Fruit fly (Drosophila melanogaster) whole organism, embryonic: ENCODE results near the gene ATP7.

ENCODE experiments used
- Atf3 ChIP-seq: fragments of 200-800 bp; sonication (Bioruptor generic); optimal IDR thresholded peaks from 3 replicates; lab custom pipeline; 2016; ENCODE audit warnings: missing biosample characterization, missing genetic modification characterization
- Atf6 ChIP-seq: fragments of 200-800 bp; sonication (Bioruptor generic); IDR thresholded peaks from 2 replicates; pipeline ENCODE4 v1.3.6; 2022; ENCODE audit warnings: missing biosample characterization, missing genetic modification characterization
- CG10543 ChIP-seq: fragments of 200-800 bp; sonication (Bioruptor generic); optimal IDR thresholded peaks from 3 replicates; lab custom pipeline; 2017; ENCODE audit warnings: missing biosample characterization, mild to moderate bottlenecking, missing genetic modification characterization, moderate library complexity
- CG11456 ChIP-seq: fragments of 200-800 bp; sonication (Bioruptor generic); IDR thresholded peaks from 3 replicates; pipeline ENCODE4 v1.3.6; 2022; ENCODE audit warnings: missing biosample characterization, missing genetic modification characterization
- CG11696 ChIP-seq: fragments of 200-800 bp; sonication (Bioruptor generic); IDR thresholded peaks from 2 replicates; pipeline ENCODE4 v1.3.6; 2022; ENCODE audit warnings: missing biosample characterization, missing genetic modification characterization
- CG11723 ChIP-seq: fragments of 200-800 bp; sonication (Bioruptor generic); optimal IDR thresholded peaks from 2 replicates; lab custom pipeline; 2017; ENCODE audit warnings: missing biosample characterization, mild to moderate bottlenecking, missing genetic modification characterization
- CG1233 ChIP-seq: fragments of 200-800 bp; sonication (Bioruptor generic); optimal IDR thresholded peaks from 4 replicates; lab custom pipeline; 2018; ENCODE audit warnings: missing biosample characterization, mild to moderate bottlenecking, missing genetic modification characterization
- CG16815 ChIP-seq: fragments of 200-800 bp; sonication (Bioruptor generic); optimal IDR thresholded peaks from 3 replicates; lab custom pipeline; 2017; ENCODE audit warnings: missing biosample characterization, mild to moderate bottlenecking, missing genetic modification characterization
- CG1832 ChIP-seq: fragments of 200-800 bp; sonication (Bioruptor generic); optimal IDR thresholded peaks from 2 replicates; lab custom pipeline; 2017; ENCODE audit warnings: missing biosample characterization, mild to moderate bottlenecking, missing genetic modification characterization, inconsistent platforms
- CG2889 ChIP-seq: fragments of 200-800 bp; sonication (Bioruptor generic); IDR thresholded peaks from 3 replicates; pipeline ENCODE4 v1.3.6; 2022; ENCODE audit warnings: missing biosample characterization, missing genetic modification characterization
- CG31441 ChIP-seq: fragments of 200-800 bp; sonication (Bioruptor generic); IDR thresholded peaks from 2 replicates; pipeline ENCODE4 v1.3.6; 2022; ENCODE audit warnings: missing biosample characterization, missing genetic modification characterization
- CG4282 ChIP-seq: fragments of 200-800 bp; sonication (Bioruptor generic); optimal IDR thresholded peaks from 2 replicates; lab custom pipeline; 2016; ENCODE audit warnings: missing biosample characterization, missing genetic modification characterization
- CG5245 ChIP-seq: fragments of 200-800 bp; sonication (Bioruptor generic); optimal IDR thresholded peaks from 3 replicates; lab custom pipeline; 2016; ENCODE audit warnings: missing biosample characterization, missing genetic modification characterization
- CG6272 ChIP-seq: fragments of 200-800 bp; sonication (Bioruptor generic); IDR thresholded peaks from 2 replicates; pipeline ENCODE4 v1.3.6; 2022; ENCODE audit warnings: missing biosample characterization, missing genetic modification characterization
- CG6654 ChIP-seq: fragments of 200-800 bp; sonication (Bioruptor generic); optimal IDR thresholded peaks from 2 replicates; lab custom pipeline; 2017; ENCODE audit warnings: missing biosample characterization, mild to moderate bottlenecking, missing genetic modification characterization
- CG7357 ChIP-seq: fragments of 200-800 bp; sonication (Bioruptor generic); IDR thresholded peaks from 3 replicates; pipeline ENCODE4 v1.3.6; 2022; ENCODE audit warnings: missing biosample characterization, missing genetic modification characterization
- CG7987 ChIP-seq: fragments of 200-800 bp; sonication (Bioruptor generic); optimal IDR thresholded peaks from 2 replicates; lab custom pipeline; 2018; ENCODE audit warnings: missing biosample characterization, mild to moderate bottlenecking, missing genetic modification characterization, moderate library complexity
- CG9215 ChIP-seq: fragments of 200-800 bp; sonication (Bioruptor generic); IDR thresholded peaks from 2 replicates; pipeline ENCODE4 v1.3.6; 2022; ENCODE audit warnings: missing biosample characterization, missing genetic modification characterization
- CG9437 ChIP-seq: fragments of 200-800 bp; sonication (Bioruptor generic); optimal IDR thresholded peaks from 2 replicates; lab custom pipeline; 2018; ENCODE audit warnings: missing biosample characterization, mild to moderate bottlenecking, missing genetic modification characterization
- CHES-1-like ChIP-seq: fragments of 200-800 bp; sonication (Bioruptor generic); optimal IDR thresholded peaks from 2 replicates; lab custom pipeline; 2016; ENCODE audit warnings: missing biosample characterization, missing genetic modification characterization
- Ets97D ChIP-seq: fragments of 200-800 bp; sonication (Bioruptor generic); optimal IDR thresholded peaks from 3 replicates; lab custom pipeline; 2016; ENCODE audit warnings: missing biosample characterization, missing genetic modification characterization
- Fer1 ChIP-seq: fragments of 200-800 bp; sonication (Bioruptor generic); optimal IDR thresholded peaks from 2 replicates; lab custom pipeline; 2017; ENCODE audit warnings: missing biosample characterization, mild to moderate bottlenecking, missing genetic modification characterization
- HLHmδ ChIP-seq: fragments of 200-800 bp; sonication (Bioruptor generic); optimal IDR thresholded peaks from 2 replicates; lab custom pipeline; 2018; ENCODE audit warnings: missing biosample characterization, mild to moderate bottlenecking, missing genetic modification characterization, moderate library complexity
- Hmx ChIP-seq: fragments of 200-800 bp; sonication (Bioruptor generic); optimal IDR thresholded peaks from 2 replicates; lab custom pipeline; 2016; ENCODE audit warnings: missing biosample characterization, missing genetic modification characterization
- Hr51 ChIP-seq, 2 experiments: fragments of 200-800 bp; sonication (Bioruptor generic); optimal IDR thresholded peaks; 2 replicates in 1 of 2; 3 replicates in 1 of 2; lab custom pipeline; 2016 to 2018; ENCODE audit warnings: missing biosample characterization in 2 of 2, missing genetic modification characterization in 2 of 2, mild to moderate bottlenecking in 1 of 2, moderate library complexity in 1 of 2
- Kr ChIP-seq: fragments of 200-800 bp; sonication (Bioruptor generic); optimal IDR thresholded peaks from 2 replicates; lab custom pipeline; 2017; ENCODE audit warnings: missing biosample characterization, mild to moderate bottlenecking, missing genetic modification characterization
- MBD-R2 ChIP-seq: fragments of 200-800 bp; sonication (Bioruptor generic); IDR thresholded peaks from 2 replicates; pipeline ENCODE4 v1.3.6; 2022; ENCODE audit warnings: missing biosample characterization, missing genetic modification characterization
- Med ChIP-seq: fragments of 200-800 bp; sonication (Bioruptor generic); peaks from one replicate; lab custom pipeline; 2016; ENCODE audit warnings: missing biosample characterization, missing genetic modification characterization, mild to moderate bottlenecking, inconsistent platforms, moderate library complexity
- Poxn ChIP-seq: fragments of 200-800 bp; sonication (Bioruptor generic); IDR thresholded peaks from 2 replicates; pipeline ENCODE4 v1.3.6; 2022; ENCODE audit warnings: missing biosample characterization, missing genetic modification characterization
- Scr ChIP-seq: fragments of 200-800 bp; sonication (Bioruptor generic); IDR thresholded peaks from 2 replicates; pipeline ENCODE4 v1.3.6; 2022; ENCODE audit warnings: missing biosample characterization, missing genetic modification characterization; ENCODE audit not compliant: partially characterized antibody
- Sry-δ ChIP-seq: fragments of 200-800 bp; sonication (Bioruptor generic); optimal IDR thresholded peaks from 2 replicates; lab custom pipeline; 2016; ENCODE audit warnings: missing biosample characterization, missing genetic modification characterization
- Stat92E ChIP-seq, 3 experiments: fragments of >200 bp in 2 of 3; fragments of 200-800 bp in 1 of 3; sonication (Bioruptor generic) in 1 of 3; optimal IDR thresholded peaks; 2 replicates each; lab custom pipeline; 2017 to 2019; ENCODE audit warnings: missing biosample characterization in 3 of 3, missing genetic modification characterization in 3 of 3, mild to moderate bottlenecking in 1 of 3, moderate library complexity in 1 of 3
- bigmax ChIP-seq: fragments of 200-800 bp; sonication (Bioruptor generic); optimal IDR thresholded peaks from 2 replicates; lab custom pipeline; 2018; ENCODE audit warnings: missing biosample characterization, mild to moderate bottlenecking, missing genetic modification characterization
- crc ChIP-seq: fragments of 200-800 bp; sonication (Bioruptor generic); optimal IDR thresholded peaks from 2 replicates; lab custom pipeline; 2016; ENCODE audit warnings: missing biosample characterization, missing genetic modification characterization
- ewg ChIP-seq: fragments of 200-800 bp; sonication (Bioruptor generic); optimal IDR thresholded peaks from 3 replicates; lab custom pipeline; 2017; ENCODE audit warnings: mild to moderate bottlenecking, missing biosample characterization, missing genetic modification reagents, missing genetic modification characterization
- fu2 ChIP-seq: fragments of 200-800 bp; sonication (Bioruptor generic); optimal IDR thresholded peaks from 2 replicates; lab custom pipeline; 2016; ENCODE audit warnings: missing biosample characterization, missing genetic modification characterization
- gcm ChIP-seq: fragments of 200-800 bp; sonication (Bioruptor generic); optimal IDR thresholded peaks from 2 replicates; lab custom pipeline; 2019; ENCODE audit warnings: missing biosample characterization, mild to moderate bottlenecking, missing genetic modification characterization, moderate library complexity
- gfzf ChIP-seq: fragments of 200-800 bp; sonication (Bioruptor generic); optimal IDR thresholded peaks from 2 replicates; lab custom pipeline; 2016; ENCODE audit warnings: missing biosample characterization, mild to moderate bottlenecking, missing genetic modification characterization, moderate library complexity
- grn ChIP-seq: fragments of 200-800 bp; sonication (Bioruptor generic); optimal IDR thresholded peaks from 3 replicates; lab custom pipeline; 2017; ENCODE audit warnings: missing biosample characterization, missing genetic modification characterization
- gsb ChIP-seq: fragments of 200-800 bp; sonication (Bioruptor generic); IDR thresholded peaks from 2 replicates; pipeline ENCODE4 v1.3.6; 2022; ENCODE audit warnings: missing biosample characterization, missing genetic modification characterization
- her ChIP-seq: fragments of 200-800 bp; sonication (Bioruptor generic); optimal IDR thresholded peaks from 2 replicates; lab custom pipeline; 2016; ENCODE audit warnings: missing biosample characterization, missing genetic modification characterization
- kni ChIP-seq: fragments of 200-800 bp; sonication (Bioruptor generic); optimal IDR thresholded peaks from 3 replicates; lab custom pipeline; 2017; ENCODE audit warnings: mild to moderate bottlenecking, missing biosample characterization, missing genetic modification reagents, missing genetic modification characterization
- lmd ChIP-seq: fragments of 200-800 bp; sonication (Bioruptor generic); IDR thresholded peaks from 2 replicates; pipeline ENCODE4 v1.3.6; 2022; ENCODE audit warnings: missing biosample characterization, missing genetic modification characterization
- nerfin-1 ChIP-seq: fragments of 200-800 bp; sonication (Bioruptor generic); optimal IDR thresholded peaks from 3 replicates; lab custom pipeline; 2019; ENCODE audit warnings: missing biosample characterization, mild to moderate bottlenecking, missing genetic modification characterization, moderate library complexity
- otp ChIP-seq: fragments of 200-800 bp; sonication (Bioruptor generic); IDR thresholded peaks from 3 replicates; pipeline ENCODE4, ENCODE4 v1.3.6; 2022; ENCODE audit warnings: missing biosample characterization, missing genetic modification characterization
- scrt ChIP-seq: fragments of 200-800 bp; sonication (Bioruptor generic); optimal IDR thresholded peaks from 2 replicates; lab custom pipeline; 2018; ENCODE audit warnings: missing biosample characterization, mild to moderate bottlenecking, missing genetic modification characterization, moderate library complexity
- sr ChIP-seq: fragments of 200-800 bp; sonication (Bioruptor generic); IDR thresholded peaks from 3 replicates; pipeline ENCODE4 v1.3.6; 2022; ENCODE audit warnings: missing biosample characterization, missing genetic modification characterization
- stc ChIP-seq: fragments of 200-800 bp; sonication (Bioruptor generic); IDR thresholded peaks from 2 replicates; pipeline ENCODE4 v1.3.6; 2022; ENCODE audit warnings: missing biosample characterization, missing genetic modification characterization
- wek ChIP-seq: fragments of 200-800 bp; sonication (Bioruptor generic); optimal IDR thresholded peaks from 3 replicates; lab custom pipeline; 2018; ENCODE audit warnings: missing biosample characterization, mild to moderate bottlenecking, missing genetic modification characterization, moderate library complexity
- zfh1 ChIP-seq: fragments of 200-800 bp; sonication (Bioruptor generic); IDR thresholded peaks from 3 replicates; pipeline ENCODE4 v1.3.6; 2022; ENCODE audit warnings: missing biosample characterization, missing genetic modification characterization

ATP7 gene

dm6 chrX:11817183-11817972 is 37.4 kb upstream of the ATP7 start (continued):
- TF ChIP-seq CG6272 (GFP tag; lab: Robert Waterston, UW) (no peak), crc (no peak), Atf3 (GFP tag; lab: Kevin White, UChicago) (no peak), gfzf (GFP tag; lab: Kevin White, UChicago) (no peak), Atf6 (GFP tag; lab: Robert Waterston, UW) (no peak), stc (0 out of 2 replicates have a peak, but pooled peaks have one; percentile 9), wek (no peak), kni (peak; percentile 28), CG9437 (no peak), CG16815 (GFP tag; lab: Kevin White, UChicago) (no peak), Hr51 (GFP tag; optimal IDR thresholded peaks at IDR 0.05; lab: Kevin White, UChicago) (no peak), CG11696 (no peak), CG6654 (no peak), zfh1 (GFP tag; lab: Robert Waterston, UW) (no peak), sr (GFP tag; lab: Robert Waterston, UW) (no peak), CG31441 (no peak), Kr (GFP tag; lab: Kevin White, UChicago) (no peak), Fer1 (no peak), CG1832 (GFP tag; lab: Kevin White, UChicago) (peak; percentile 47), MBD-R2 (GFP tag; lab: Robert Waterston, UW) (no peak), CG10543 (GFP tag; lab: Kevin White, UChicago) (no peak), Sry-δ (GFP tag; lab: Kevin White, UChicago) (no peak), Stat92E (GFP tag; optimal IDR thresholded peaks at IDR 0.05; lab: Kevin White, UChicago) (no peak), grn (GFP tag; lab: Kevin White, UChicago) (no peak), Hmx (GFP tag; lab: Kevin White, UChicago) (no peak), Ets97D (GFP tag; lab: Kevin White, UChicago) (no peak), CG7987 (GFP tag; lab: Kevin White, UChicago) (no peak), CG7357 (GFP tag; lab: Robert Waterston, UW) (no peak), Med (GFP tag; lab: Kevin White, UChicago) (peak; percentile 50), scrt (GFP tag; lab: Kevin White, UChicago) (no peak), CG9215 (GFP tag; lab: Robert Waterston, UW) (no peak), HLHmδ (GFP tag; lab: Kevin White, UChicago) (peak; percentile 36), Scr (GFP tag; lab: Robert Waterston, UW) (no peak), lmd (GFP tag; lab: Robert Waterston, UW) (no peak), gcm (GFP tag; lab: Kevin White, UChicago) (no peak), CG11723 (GFP tag; lab: Kevin White, UChicago) (no peak), ewg (GFP tag; lab: Kevin White, UChicago) (no peak), CG1233 (GFP tag; lab: Kevin White, UChicago) (no peak), otp (no peak; the same call in 2 of the 3 replicates), fu2 (GFP tag; lab: Kevin White, UChicago) (no peak), CG4282 (no peak), CG11456 (GFP tag; lab: Robert Waterston, UW) (no peak), her (no peak), CG2889 (no peak), gsb (GFP tag; lab: Robert Waterston, UW) (no peak), CHES-1-like (GFP tag; lab: Kevin White, UChicago) (peak; percentile 60), bigmax (GFP tag; lab: Kevin White, UChicago) (no peak), CG5245 (GFP tag; lab: Kevin White, UChicago) (no peak), Poxn (GFP tag; lab: Robert Waterston, UW) (no peak), nerfin-1 (tag; lab: Kevin White, UChicago) (no peak)
